Fruit fly (Drosophila melanogaster) whole organism, wandering third instar larva: Measurements from ENCODE around the gene side-III.

Source experiments
- CG32264 ChIP-seq: fragments of 200-800 bp; sonication (Bioruptor generic); optimal IDR thresholded peaks from 2 replicates; lab custom pipeline; 2016; ENCODE audit warnings: missing biosample characterization, missing genetic modification characterization
- CG9705 ChIP-seq: fragments of 200-800 bp; sonication (Bioruptor generic); optimal IDR thresholded peaks from 2 replicates; lab custom pipeline; 2018; ENCODE audit warnings: missing biosample characterization, mild to moderate bottlenecking, missing genetic modification characterization
- CrebA ChIP-seq: fragments of 200-800 bp; sonication (Bioruptor generic); optimal IDR thresholded peaks from 2 replicates; lab custom pipeline; 2016; ENCODE audit warnings: missing biosample characterization, mild to moderate bottlenecking, missing genetic modification characterization, borderline replicate concordance
- Dfd ChIP-seq: fragments of >200 bp; optimal IDR thresholded peaks from 2 replicates; lab custom pipeline; 2017; ENCODE audit warnings: missing biosample characterization, missing genetic modification characterization
- Dif ChIP-seq: fragments of 200-275, 200-300 bp; sonication (Bioruptor generic); optimal IDR thresholded peaks from 2 replicates; lab custom pipeline; 2018; ENCODE audit warnings: missing biosample characterization, missing genetic modification characterization; ENCODE audit not compliant: partially characterized antibody
- HLH106 ChIP-seq: fragments of 200-800 bp; optimal IDR thresholded peaks from 3 replicates; lab custom pipeline; 2019; ENCODE audit warnings: missing biosample characterization, mild to moderate bottlenecking, missing genetic modification characterization, moderate library complexity
- Hr78 ChIP-seq: fragments of >200 bp; optimal IDR thresholded peaks from 2 replicates; lab custom pipeline; 2017; ENCODE audit warnings: missing biosample characterization, missing genetic modification characterization
- Hr83 ChIP-seq: fragments of 200-300 bp; sonication (Bioruptor generic); optimal IDR thresholded peaks from 2 replicates; lab custom pipeline; 2016; ENCODE audit warnings: missing biosample characterization, mild to moderate bottlenecking, missing genetic modification characterization, moderate library complexity; ENCODE audit not compliant: poor library complexity, severe bottlenecking
- Jra ChIP-seq: sonication (Bioruptor generic); optimal IDR thresholded peaks from 2 replicates; lab custom pipeline; 2016; ENCODE audit warnings: missing biosample characterization, missing genetic modification characterization
- Myc ChIP-seq: fragments of >200 bp; optimal IDR thresholded peaks from 2 replicates; lab custom pipeline; 2017
- N ChIP-seq: fragments of >200 bp; optimal IDR thresholded peaks from 2 replicates; lab custom pipeline; 2018; ENCODE audit warnings: missing biosample characterization, missing external identifiers, missing genetic modification characterization
- Rel ChIP-seq, 2 experiments: fragments of 200-800 bp; sonication (Bioruptor generic) in 1 of 2; optimal IDR thresholded peaks; 2 replicates in 1 of 2; 3 replicates in 1 of 2; lab custom pipeline; 2016 to 2019; ENCODE audit warnings: mild to moderate bottlenecking in 2 of 2, missing biosample characterization in 2 of 2, missing genetic modification characterization in 2 of 2, moderate library complexity in 1 of 2
- Vsx2 ChIP-seq: fragments of 200-300, 225-300 bp; sonication (Bioruptor generic); optimal IDR thresholded peaks from 2 replicates; lab custom pipeline; 2018; ENCODE audit warnings: missing biosample characterization, missing genetic modification characterization; ENCODE audit not compliant: partially characterized antibody
- br ChIP-seq: fragments of 200-800 bp; sonication (Bioruptor generic); optimal IDR thresholded peaks from 2 replicates; lab custom pipeline; 2016; ENCODE audit warnings: missing biosample characterization, missing genetic modification characterization
- dl ChIP-seq, 2 experiments: fragments of 175-275, 200-275 bp in 1 of 2; fragments of 200-275 bp in 1 of 2; sonication (Bioruptor generic); optimal IDR thresholded peaks; lab custom pipeline; 2018; ENCODE audit warnings: mild to moderate bottlenecking in 2 of 2, missing biosample characterization in 2 of 2, missing genetic modification characterization in 2 of 2, moderate library complexity in 2 of 2; ENCODE audit not compliant: partially characterized antibody in 2 of 2, insufficient read depth in 1 of 2
- dmrt93B ChIP-seq: fragments of 200-800 bp; sonication (Bioruptor generic); optimal IDR thresholded peaks from 2 replicates; lab custom pipeline; 2018; ENCODE audit warnings: missing biosample characterization, mild to moderate bottlenecking, missing genetic modification characterization
- ey ChIP-seq: fragments of 200-800 bp; sonication (Bioruptor generic); optimal IDR thresholded peaks from 2 replicates; lab custom pipeline; 2016; ENCODE audit warnings: missing biosample characterization, missing genetic modification characterization
- foxo ChIP-seq, 2 experiments: fragments of 200-800 bp; sonication (Bioruptor generic); optimal IDR thresholded peaks; 2 replicates in 1 of 2; 3 replicates in 1 of 2; lab custom pipeline; 2016 to 2017; ENCODE audit warnings: missing biosample characterization in 2 of 2, missing genetic modification characterization in 2 of 2
- fru ChIP-seq: fragments of 200-800 bp; sonication (Bioruptor generic); optimal IDR thresholded peaks from 3 replicates; lab custom pipeline; 2016; ENCODE audit warnings: missing biosample characterization, mild to moderate bottlenecking, missing genetic modification characterization
- h ChIP-seq: fragments of 200-800 bp; sonication (Bioruptor generic); optimal IDR thresholded peaks from 3 replicates; lab custom pipeline; 2016; ENCODE audit warnings: missing biosample characterization, mild to moderate bottlenecking, missing genetic modification characterization
- jim ChIP-seq: fragments of 175-275, 200-325 bp; sonication (Bioruptor generic); optimal IDR thresholded peaks from 2 replicates; lab custom pipeline; 2016; ENCODE audit warnings: missing biosample characterization, mild to moderate bottlenecking, missing genetic modification characterization
- lola ChIP-seq: fragments of >200 bp; optimal IDR thresholded peaks from 2 replicates; lab custom pipeline; 2017; ENCODE audit warnings: missing biosample characterization, missing genetic modification characterization
- pan ChIP-seq: fragments of >200 bp; optimal IDR thresholded peaks from 2 replicates; lab custom pipeline; 2017
- psq ChIP-seq: fragments of 200-800 bp; sonication (Bioruptor generic); optimal IDR thresholded peaks from 3 replicates; lab custom pipeline; 2017; ENCODE audit warnings: missing biosample characterization, mild to moderate bottlenecking, missing genetic modification characterization, moderate library complexity
- rgr ChIP-seq: fragments of 200-800 bp; sonication (Bioruptor generic); optimal IDR thresholded peaks from 3 replicates; lab custom pipeline; 2016; ENCODE audit warnings: missing biosample characterization, mild to moderate bottlenecking, missing genetic modification characterization
- sage ChIP-seq: fragments of 200-800 bp; sonication (Bioruptor generic); optimal IDR thresholded peaks from 2 replicates; lab custom pipeline; 2016; ENCODE audit warnings: missing biosample characterization, mild to moderate bottlenecking, missing genetic modification characterization
- sv ChIP-seq: fragments of 200-800 bp; sonication (Bioruptor generic); optimal IDR thresholded peaks from 3 replicates; lab custom pipeline; 2016; ENCODE audit warnings: missing biosample characterization, missing genetic modification characterization
- usp ChIP-seq: fragments of >200 bp; optimal IDR thresholded peaks from 2 replicates; lab custom pipeline; 2017; ENCODE audit warnings: missing biosample characterization, missing genetic modification characterization
- woc ChIP-seq: sonication (Bioruptor generic); optimal IDR thresholded peaks from 2 replicates; lab custom pipeline; 2016; ENCODE audit warnings: missing biosample characterization, mild to moderate bottlenecking, missing genetic modification characterization

side-III gene

DNA sequence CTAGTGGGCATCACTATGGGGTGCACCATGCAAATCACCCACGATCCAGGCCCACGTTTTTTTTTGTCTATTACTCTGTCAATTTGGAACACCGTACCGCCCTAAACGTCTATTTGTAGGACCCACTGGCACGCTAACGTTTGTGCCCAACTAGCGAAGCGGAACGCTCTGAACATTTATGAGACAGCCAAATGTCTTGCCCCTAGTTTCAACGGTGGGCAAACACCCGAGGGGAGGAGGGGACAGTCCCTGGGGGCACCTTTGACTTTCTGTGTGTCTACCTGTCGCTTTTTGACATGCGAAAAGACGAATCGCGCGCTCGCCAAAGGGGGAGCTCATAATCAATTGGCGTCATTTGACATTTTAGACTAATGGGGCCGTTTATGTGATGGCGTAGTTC is 47.2 kb upstream of the side-III start:
- TF ChIP-seq jim (GFP tag; lab: Kevin White, UChicago) = no peak
- no peak for TF ChIP-seq Hr83 (GFP tag; lab: Kevin White, UChicago)
- no peak for TF ChIP-seq sv
- TF ChIP-seq rgr = no peak
- no peak for TF ChIP-seq usp (GFP tag; lab: Kevin White, UChicago)
- TF ChIP-seq ey (GFP tag; lab: Kevin White, UChicago) = no peak
- TF ChIP-seq br (GFP tag; lab: Kevin White, UChicago) = no peak
- TF ChIP-seq sage (GFP tag; lab: Kevin White, UChicago) = no peak
- TF ChIP-seq, all 38 proteins: peak for 0

DNA sequence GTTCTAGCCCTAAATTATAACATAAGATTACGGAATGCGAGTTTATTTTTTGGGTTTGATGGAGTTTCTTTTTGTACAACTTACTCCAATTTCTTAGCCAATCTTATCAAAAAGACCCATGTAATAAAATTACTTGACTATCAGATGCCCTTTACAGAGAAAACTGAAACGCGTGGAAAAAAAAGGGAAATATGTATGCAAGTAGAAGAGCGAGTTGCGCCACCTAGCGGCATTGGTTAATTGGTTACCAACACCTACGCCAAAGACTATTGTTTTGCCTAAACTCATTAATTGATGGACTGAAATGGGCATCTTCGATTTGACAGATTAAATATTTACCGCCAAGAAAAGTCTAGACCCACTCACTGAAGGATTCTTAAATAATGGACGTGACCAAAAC is 39.5 kb upstream of the side-III start:
- no peak for TF ChIP-seq dmrt93B
- TF ChIP-seq foxo (GFP tag; optimal IDR thresholded peaks at IDR 0.05; lab: Kevin White, UChicago) = no peak
- TF ChIP-seq pan (lab: Kevin White, UChicago) = no peak
- TF ChIP-seq psq (GFP tag; lab: Kevin White, UChicago) = no peak
- TF ChIP-seq lola (GFP tag; lab: Kevin White, UChicago) = no peak
- TF ChIP-seq CG32264 (GFP tag; lab: Kevin White, UChicago) = no peak
- TF ChIP-seq h (GFP tag; lab: Kevin White, UChicago) = no peak
- TF ChIP-seq dl (GFP tag; optimal IDR thresholded peaks at IDR 0.05; lab: Kevin White, UChicago; ENCODE audit: insufficient read depth in 1 of 2, partially characterized antibody in 2 of 2) = no peak
- no peak for TF ChIP-seq Dif (GFP tag; lab: Kevin White, UChicago)
- no peak for TF ChIP-seq Dfd
- TF ChIP-seq CG9705 (GFP tag; lab: Kevin White, UChicago) = no peak
- TF ChIP-seq Hr78 = no peak
- TF ChIP-seq Myc = no peak
- no peak for TF ChIP-seq usp (GFP tag; lab: Kevin White, UChicago)
- TF ChIP-seq woc (GFP tag; lab: Kevin White, UChicago) = no peak
- no peak for TF ChIP-seq HLH106
- no peak for TF ChIP-seq sage (GFP tag; lab: Kevin White, UChicago)

DNA sequence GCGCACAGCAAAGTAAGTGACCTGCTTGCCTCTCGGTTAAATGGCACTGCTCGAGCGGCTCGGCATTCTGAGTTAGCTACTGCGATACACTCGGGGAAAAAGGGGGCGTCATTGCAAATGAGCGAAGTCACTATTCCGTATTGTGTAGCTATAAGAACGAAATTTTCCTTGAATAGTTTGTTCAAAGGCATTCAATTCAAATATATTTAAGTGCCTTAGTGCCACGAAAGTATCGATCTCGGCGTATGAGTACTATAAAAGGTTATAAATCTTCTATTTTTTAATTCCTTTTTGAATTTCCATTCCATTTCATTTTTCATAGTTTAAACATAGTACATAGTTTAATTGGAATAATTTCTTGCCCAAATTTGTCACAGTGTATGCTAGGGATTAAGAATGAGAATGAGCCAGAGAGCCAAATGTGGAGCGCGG is 38.9 kb upstream of the side-III start:
- peak; percentile 25 for TF ChIP-seq ey (GFP tag; lab: Kevin White, UChicago)
- TF ChIP-seq HLH106 = peak; percentile 6
- no peak for TF ChIP-seq CG9705 (GFP tag; lab: Kevin White, UChicago)
- peak; percentile 1 for TF ChIP-seq dmrt93B
- no peak for TF ChIP-seq fru (GFP tag; lab: Kevin White, UChicago)
- TF ChIP-seq sage (GFP tag; lab: Kevin White, UChicago) = no peak
- TF ChIP-seq sv = peak; percentile 9

DNA sequence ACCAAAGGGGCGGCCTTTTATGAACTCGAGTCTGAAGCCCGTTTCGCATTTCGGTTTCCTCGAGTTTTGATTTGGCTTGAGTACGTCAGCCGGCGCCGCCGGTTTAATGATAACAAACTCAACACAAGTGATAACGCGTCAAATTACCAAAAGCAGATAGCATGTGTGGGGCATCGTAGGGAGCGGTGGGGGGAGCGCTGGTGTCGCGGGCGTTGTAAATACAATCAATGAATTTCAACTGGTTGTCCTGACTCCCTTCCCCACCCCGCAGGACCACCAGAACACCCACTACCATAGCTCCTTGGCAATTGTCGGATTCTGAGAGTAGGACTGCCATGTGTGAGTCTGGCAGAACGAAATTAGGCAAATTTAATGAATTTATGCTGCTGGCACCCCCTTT is 38.5 kb upstream of the side-III start:
- TF ChIP-seq h (GFP tag; lab: Kevin White, UChicago) (no peak), Dfd (no peak), usp (GFP tag; lab: Kevin White, UChicago) (no peak), CrebA (GFP tag; lab: Kevin White, UChicago) (no peak), sage (GFP tag; lab: Kevin White, UChicago) (no peak), Jra (GFP tag; lab: Kevin White, UChicago) (no peak), foxo (GFP tag; optimal IDR thresholded peaks at IDR 0.05; lab: Kevin White, UChicago) (no peak), pan (lab: Kevin White, UChicago) (no peak), Vsx2 (no peak), Rel (GFP tag; optimal IDR thresholded peaks at IDR 0.05; lab: Kevin White, UChicago) (no peak), Rel (tag; optimal IDR thresholded peaks at IDR 0.05; lab: Kevin White, UChicago) (no peak), Myc (no peak), HLH106 (no peak), CG32264 (GFP tag; lab: Kevin White, UChicago) (no peak), N (GFP tag; lab: Kevin White, UChicago) (no peak), dmrt93B (no peak)

DNA sequence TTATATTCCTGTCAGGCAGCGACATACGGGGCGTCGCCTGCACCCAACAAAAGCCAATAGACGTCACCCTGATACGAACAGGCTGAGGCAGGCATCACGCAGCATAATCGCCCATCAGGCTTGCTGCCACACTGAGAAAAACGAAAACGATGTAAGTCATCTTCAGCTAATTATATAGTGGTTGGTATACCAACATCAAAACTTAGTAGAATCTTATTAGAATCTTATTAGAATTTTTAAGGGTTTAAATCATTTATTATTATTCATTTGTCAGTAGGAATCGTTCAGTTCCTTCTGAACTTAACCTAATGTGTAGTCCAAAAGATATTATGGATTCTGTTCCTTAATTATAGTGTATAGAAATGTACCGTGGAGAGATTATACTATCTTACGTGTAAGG is 36.0 kb upstream of the side-III start:
- TF ChIP-seq ey (GFP tag; lab: Kevin White, UChicago) (no peak), HLH106 (no peak)

DNA sequence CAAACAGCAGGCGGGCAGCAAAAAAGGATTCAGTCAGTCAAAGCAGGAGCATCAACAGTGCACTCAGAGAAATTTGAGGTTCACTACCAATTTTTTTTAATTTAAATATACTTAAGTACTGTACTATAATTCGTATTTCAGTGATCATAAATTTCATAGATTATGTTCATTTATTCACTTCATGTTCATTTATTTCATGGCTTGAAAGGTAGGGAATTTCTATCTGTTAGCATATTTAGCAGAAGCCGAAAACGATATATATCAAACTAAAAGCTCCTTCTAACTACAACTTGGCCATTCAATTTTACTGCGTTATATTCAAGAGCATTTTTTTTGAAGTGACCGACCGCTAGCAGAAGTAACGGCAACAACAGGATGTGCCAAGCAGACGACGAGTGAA is 34.5 kb upstream of the side-III start:
- TF ChIP-seq Hr78 = no peak
- peak; percentile 1 for TF ChIP-seq fru (GFP tag; lab: Kevin White, UChicago)
- TF ChIP-seq lola (GFP tag; lab: Kevin White, UChicago) = no peak
